Fruit fly (Drosophila melanogaster): ENCODE results near the gene CG9044.

The CG9044 gene

DNA sequence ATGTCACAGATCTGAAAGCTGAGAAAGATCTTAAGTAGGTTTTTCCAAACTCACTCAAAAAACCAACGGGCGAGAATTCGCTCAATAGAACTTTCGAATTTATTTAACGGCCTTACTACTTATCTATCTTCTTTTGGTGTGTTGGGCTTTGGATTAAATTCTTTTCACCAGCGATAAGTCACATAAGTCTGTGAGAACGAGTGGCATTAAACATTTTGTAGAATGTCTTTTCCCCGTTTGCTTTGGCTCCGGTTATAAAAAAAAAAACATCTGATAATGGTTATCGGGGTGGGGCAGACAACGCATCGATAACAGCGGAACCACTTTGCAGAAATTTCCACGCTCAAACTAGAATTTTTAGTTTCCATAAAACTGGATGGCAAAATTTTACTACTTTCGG, 26.4 kb downstream of the CG9044 start:
- no peak for TF ChIP-seq Abd-B (GFP tag; optimal IDR thresholded peaks at IDR 0.05)
- TF ChIP-seq psq (GFP tag; optimal IDR thresholded peaks at IDR 0.05): peak; percentile 4
- no peak for TF ChIP-seq tai (GFP tag; optimal IDR thresholded peaks at IDR 0.05)

dm6 chr2L:5977070-5977728, 27.9 kb downstream of the CG9044 start:
- TF ChIP-seq fru (GFP tag; optimal IDR thresholded peaks at IDR 0.05) (peak; percentile 50), pan (optimal IDR thresholded peaks at IDR 0.05) (no peak), Sp1 (GFP tag; optimal IDR thresholded peaks at IDR 0.05) (peak; percentile 60), usp (GFP tag; optimal IDR thresholded peaks at IDR 0.05) (no peak), sv (GFP tag; optimal IDR thresholded peaks at IDR 0.05) (no peak), Abd-B (GFP tag; optimal IDR thresholded peaks at IDR 0.05) (no peak), h (GFP tag; optimal IDR thresholded peaks at IDR 0.05) (peak; percentile 61), sage (GFP tag; optimal IDR thresholded peaks at IDR 0.05) (no peak), brk (GFP tag; optimal IDR thresholded peaks at IDR 0.05) (no peak), lola (GFP tag; optimal IDR thresholded peaks at IDR 0.05) (no peak), Myc (optimal IDR thresholded peaks at IDR 0.05) (no peak), Jra (GFP tag; optimal IDR thresholded peaks at IDR 0.05) (no peak), OdsH (GFP tag; optimal IDR thresholded peaks at IDR 0.05) (no peak), br (GFP tag; optimal IDR thresholded peaks at IDR 0.05) (peak; percentile 3), Hr78 (GFP tag; optimal IDR thresholded peaks at IDR 0.05) (no peak), dl (GFP tag; optimal IDR thresholded peaks at IDR 0.05; ENCODE audit: insufficient read depth in 1 of 2, partially characterized antibody in 2 of 2) (peak; percentile 17 to 27), Rel (GFP tag; optimal IDR thresholded peaks at IDR 0.05) (no peak), Rel (tag; optimal IDR thresholded peaks at IDR 0.05) (peak; percentile 35), CG9705 (GFP tag; optimal IDR thresholded peaks at IDR 0.05) (peak; percentile 27), woc (GFP tag; optimal IDR thresholded peaks at IDR 0.05) (no peak), dsf (GFP tag; optimal IDR thresholded peaks at IDR 0.05; ENCODE audit: borderline replicate concordance) (no peak), Dif (GFP tag; optimal IDR thresholded peaks at IDR 0.05; ENCODE audit: partially characterized antibody) (peak; percentile 54), Dfd (GFP tag; optimal IDR thresholded peaks at IDR 0.05) (no peak), HLH106 (tag; optimal IDR thresholded peaks at IDR 0.05) (peak; percentile 36), CG32264 (GFP tag; optimal IDR thresholded peaks at IDR 0.05) (no peak), rgr (GFP tag; optimal IDR thresholded peaks at IDR 0.05) (peak; percentile 39), Vsx2 (GFP tag; optimal IDR thresholded peaks at IDR 0.05; ENCODE audit: partially characterized antibody) (no peak), jim (GFP tag; optimal IDR thresholded peaks at IDR 0.05) (no peak), ey (GFP tag; optimal IDR thresholded peaks at IDR 0.05) (no peak), tai (GFP tag; optimal IDR thresholded peaks at IDR 0.05) (no peak), Hr83 (GFP tag; optimal IDR thresholded peaks at IDR 0.05; ENCODE audit: poor library complexity, severe bottlenecking) (no peak), N (GFP tag; optimal IDR thresholded peaks at IDR 0.05) (no peak), GATAd (GFP tag; optimal IDR thresholded peaks at IDR 0.05) (no peak), dmrt93B (GFP tag; optimal IDR thresholded peaks at IDR 0.05) (no peak), Hnf4 (GFP tag; optimal IDR thresholded peaks at IDR 0.05) (no peak), foxo (GFP tag; optimal IDR thresholded peaks at IDR 0.05) (peak in 1 of 2 experiments; percentile 37), Mio (GFP tag; optimal IDR thresholded peaks at IDR 0.05) (no peak), CrebA (GFP tag; optimal IDR thresholded peaks at IDR 0.05; ENCODE audit: borderline replicate concordance) (no peak), psq (GFP tag; optimal IDR thresholded peaks at IDR 0.05) (peak; percentile 61)

DNA sequence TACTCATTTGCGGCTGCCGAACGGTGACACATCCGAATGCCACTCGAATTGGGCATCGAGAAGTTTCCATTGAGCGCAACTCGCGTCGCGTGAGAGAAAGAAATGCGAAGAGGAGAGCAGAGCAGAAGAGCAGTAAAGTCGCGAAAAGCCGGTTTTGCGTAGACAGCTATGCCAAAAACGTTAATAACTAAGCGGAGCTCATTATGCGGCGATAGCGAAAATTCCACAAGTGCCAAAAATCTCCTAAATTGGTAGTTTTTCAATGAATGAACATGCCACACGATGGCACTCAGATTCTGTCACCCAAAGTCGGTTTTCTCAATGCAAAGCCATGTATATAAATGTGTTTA, 28.5 kb downstream of the CG9044 start:
- TF ChIP-seq fru (GFP tag; optimal IDR thresholded peaks at IDR 0.05) (no peak), h (GFP tag; optimal IDR thresholded peaks at IDR 0.05) (no peak), CG9705 (GFP tag; optimal IDR thresholded peaks at IDR 0.05) (no peak), Hr78 (GFP tag; optimal IDR thresholded peaks at IDR 0.05) (no peak), Jra (GFP tag; optimal IDR thresholded peaks at IDR 0.05) (peak; percentile 33), Dfd (GFP tag; optimal IDR thresholded peaks at IDR 0.05) (no peak)

Measured in whole organism, wandering third instar larva.